Fruit fly (Drosophila melanogaster): ENCODE measurements around the gene ctrip.

DNA sequence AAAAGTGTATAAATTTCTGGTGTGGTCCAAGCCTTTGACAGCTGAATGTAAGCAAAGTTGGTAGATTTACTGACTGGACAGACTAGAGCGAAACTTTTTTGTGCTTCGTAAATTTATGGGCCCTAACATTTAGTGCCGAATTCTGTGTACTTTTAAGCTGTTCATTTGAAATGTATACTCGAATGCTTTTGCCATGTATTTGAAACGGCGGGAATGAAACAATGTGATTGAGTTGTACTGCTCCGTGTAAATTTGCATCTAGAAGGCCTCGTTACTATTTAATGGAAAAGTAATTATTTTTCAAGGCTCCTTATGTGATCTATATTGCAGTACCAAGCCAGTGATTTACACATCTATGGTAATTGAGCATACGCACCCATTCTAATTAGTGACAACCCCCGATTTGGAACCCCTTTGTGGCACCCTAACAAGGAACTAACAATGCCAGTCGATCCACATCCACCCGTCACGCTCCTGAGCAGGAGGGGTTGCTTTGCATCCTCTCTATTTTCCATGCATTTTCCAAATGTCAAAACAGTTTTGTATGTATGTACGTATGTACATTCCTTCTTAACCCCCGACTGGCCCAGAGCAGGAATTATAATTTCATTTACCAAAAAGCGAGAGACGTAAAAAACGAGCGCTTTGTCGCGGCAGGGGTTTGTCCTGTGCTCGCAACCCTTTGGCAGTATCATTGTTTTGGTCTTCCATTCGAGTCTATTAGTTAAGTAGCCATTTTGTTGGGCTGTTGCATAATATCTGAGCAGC lies 46.8 kb upstream of the ctrip start:
- no peak for TF ChIP-seq CG4496 (GFP tag; IDR thresholded peaks at IDR 0.05)
- no peak for TF ChIP-seq Pif1A (GFP tag; optimal IDR thresholded peaks at IDR 0.05)
- TF ChIP-seq EcR (GFP tag; optimal IDR thresholded peaks at IDR 0.05), result no peak
- TF ChIP-seq CG8301 (tag; optimal IDR thresholded peaks at IDR 0.05), result no peak
- no peak for TF ChIP-seq CG34367 (tag; optimal IDR thresholded peaks at IDR 0.05)

Data from whole organism, pupa.